Worm (Caenorhabditis elegans) whole organism, early embryonic: ENCODE data around the gene Y57E12B.11.

ENCODE experiments used
- B0310.2 ChIP-seq: sonication (generic microtip); optimal IDR thresholded peaks from 2 replicates; lab custom pipeline; 2016; ENCODE audit warnings: mild to moderate bottlenecking, missing genetic modification characterization, missing compliant biosample characterization
- F13C5.2 ChIP-seq: sonication (generic microtip); optimal IDR thresholded peaks from 2 replicates; lab custom pipeline; 2017; ENCODE audit warnings: mild to moderate bottlenecking, missing genetic modification characterization, inconsistent platforms, missing compliant biosample characterization
- aly-1 ChIP-seq: sonication (generic microtip); optimal IDR thresholded peaks from 2 replicates; lab custom pipeline; 2016; ENCODE audit warnings: missing genetic modification characterization, missing compliant biosample characterization
- ama-1 ChIP-seq: fragments of 150-350 bp; optimal IDR thresholded peaks from 2 replicates; lab custom pipeline; 2014
- ceh-13 ChIP-seq: fragments of 200-800 bp; sonication (Bioruptor generic); optimal IDR thresholded peaks from 2 replicates; lab custom pipeline; 2018; ENCODE audit warnings: mild to moderate bottlenecking, missing genetic modification characterization, missing compliant biosample characterization
- ceh-36 ChIP-seq: sonication (generic microtip); optimal IDR thresholded peaks from 2 replicates; lab custom pipeline; 2016; ENCODE audit warnings: missing genetic modification characterization, inconsistent platforms, missing compliant biosample characterization
- ets-7 ChIP-seq: sonication (generic microtip); optimal IDR thresholded peaks from 2 replicates; lab custom pipeline; 2016; ENCODE audit warnings: missing genotype, missing genetic modification characterization, missing compliant biosample characterization
- flt-1 ChIP-seq: fragments of 200-800 bp; sonication (Bioruptor generic); IDR thresholded peaks from 2 replicates; pipeline ENCODE4 v1.3.6; 2022; ENCODE audit warnings: missing genetic modification characterization, missing compliant biosample characterization
- hmbx-1 ChIP-seq: sonication (generic microtip); optimal IDR thresholded peaks from 2 replicates; lab custom pipeline; 2016; ENCODE audit warnings: mild to moderate bottlenecking, missing genetic modification characterization, missing compliant biosample characterization
- hmg-4 ChIP-seq: fragments of 200-800 bp; sonication (Bioruptor generic); optimal IDR thresholded peaks from 2 replicates; lab custom pipeline; 2018; ENCODE audit warnings: mild to moderate bottlenecking, missing genetic modification characterization, missing compliant biosample characterization
- hnd-1 ChIP-seq: sonication (generic microtip); optimal IDR thresholded peaks from 2 replicates; lab custom pipeline; 2016; ENCODE audit warnings: missing genetic modification characterization, missing compliant biosample characterization
- pes-1 ChIP-seq: fragments of 200-800 bp; sonication (Bioruptor generic); IDR thresholded peaks from 2 replicates; pipeline ENCODE4 v1.3.6; 2022; ENCODE audit warnings: missing genetic modification reagents, missing genetic modification characterization, missing compliant biosample characterization
- scrt-1 ChIP-seq: fragments of 200-800 bp; sonication (Bioruptor generic); IDR thresholded peaks from 2 replicates; pipeline ENCODE4 v1.3.6; 2022; ENCODE audit warnings: missing genetic modification characterization, missing compliant biosample characterization
- sea-1 ChIP-seq: fragments of 200-800 bp; sonication (Bioruptor generic); conservative IDR thresholded peaks from 2 replicates; pipeline ENCODE4 v1.3.6; 2022; ENCODE audit warnings: missing genetic modification characterization, missing compliant biosample characterization
- tbx-11 ChIP-seq: fragments of 200-800 bp; sonication (Bioruptor generic); IDR thresholded peaks from 2 replicates; pipeline ENCODE4 v1.3.6; 2022; ENCODE audit warnings: missing genetic modification characterization, missing compliant biosample characterization
- tbx-37 ChIP-seq: fragments of 200-800 bp; sonication (Bioruptor generic); conservative IDR thresholded peaks from 2 replicates; pipeline ENCODE4 v1.3.6; 2022; ENCODE audit warnings: missing genetic modification reagents, missing genetic modification characterization, missing compliant biosample characterization
- tra-4 ChIP-seq: sonication (generic microtip); optimal IDR thresholded peaks from 2 replicates; lab custom pipeline; 2017; ENCODE audit warnings: missing genetic modification characterization, missing compliant biosample characterization

The Y57E12B.11 gene

ce11 chrV:6956237-6956636 is 6.6 kb upstream of the Y57E12B.11 start, which contains the start of gene mec-1:
mec-1 (plus strand) TSS chrV:6956537.
- TF ChIP-seq ets-7 (tag; lab: Kevin White, UChicago), result no peak
- no peak for TF ChIP-seq B0310.2
- TF ChIP-seq tbx-37 (GFP tag; lab: Robert Waterston, UW), result no peak
- TF ChIP-seq tra-4 (tag; lab: Kevin White, UChicago), result no peak
- no peak for TF ChIP-seq ama-1 (lab: Kevin White, UChicago)
- no peak for TF ChIP-seq hmbx-1 (tag; lab: Kevin White, UChicago)
- TF ChIP-seq flt-1 (GFP tag; lab: Robert Waterston, UW), result no peak
- no peak for TF ChIP-seq sea-1 (GFP tag; lab: Robert Waterston, UW)
- TF ChIP-seq tbx-11 (GFP tag; lab: Robert Waterston, UW), result no peak
- TF ChIP-seq hmg-4 (GFP tag; lab: Kevin White, UChicago), result no peak
- TF ChIP-seq ceh-13, result no peak
- TF ChIP-seq aly-1 (tag; lab: Kevin White, UChicago), result no peak
- TF ChIP-seq hnd-1 (tag; lab: Kevin White, UChicago), result no peak
- no peak for TF ChIP-seq ceh-36 (tag; lab: Kevin White, UChicago)

ce11 chrV:6953797-6954196 is 4.1 kb upstream of the Y57E12B.11 start, which contains the start of gene srg-31:
srg-31 (minus strand) TSS chrV:6953897.
- TF ChIP-seq flt-1 (GFP tag; lab: Robert Waterston, UW), result no peak
- TF ChIP-seq tbx-11 (GFP tag; lab: Robert Waterston, UW), result no peak
- no peak for TF ChIP-seq ceh-13
- TF ChIP-seq hmg-4 (GFP tag; lab: Kevin White, UChicago), result no peak
- TF ChIP-seq sea-1 (GFP tag; lab: Robert Waterston, UW), result no peak
- no peak for TF ChIP-seq scrt-1 (GFP tag; lab: Robert Waterston, UW)
- TF ChIP-seq pes-1, result no peak
- no peak for TF ChIP-seq hnd-1 (tag; lab: Kevin White, UChicago)
- TF ChIP-seq tbx-37 (GFP tag; lab: Robert Waterston, UW), result no peak
- no peak for TF ChIP-seq B0310.2
- no peak for TF ChIP-seq ama-1 (lab: Kevin White, UChicago)
- TF ChIP-seq ets-7 (tag; lab: Kevin White, UChicago), result no peak
- no peak for TF ChIP-seq tra-4 (tag; lab: Kevin White, UChicago)
- TF ChIP-seq aly-1 (tag; lab: Kevin White, UChicago), result no peak
- TF ChIP-seq hmbx-1 (tag; lab: Kevin White, UChicago), result no peak
- no peak for TF ChIP-seq F13C5.2
- TF ChIP-seq ceh-36 (tag; lab: Kevin White, UChicago), result no peak

ce11 chrV:6951306-6951705 is 1.6 kb upstream of the Y57E12B.11 start, which contains the start of gene T07H8.11:
T07H8.11 (minus strand) TSS chrV:6951406.
- TF ChIP-seq ceh-36 (tag; lab: Kevin White, UChicago) (no peak), tbx-37 (GFP tag; lab: Robert Waterston, UW) (no peak), sea-1 (GFP tag; lab: Robert Waterston, UW) (no peak), ama-1 (lab: Kevin White, UChicago) (no peak), B0310.2 (no peak), ets-7 (tag; lab: Kevin White, UChicago) (no peak), hnd-1 (tag; lab: Kevin White, UChicago) (no peak), tbx-11 (GFP tag; lab: Robert Waterston, UW) (no peak), tra-4 (tag; lab: Kevin White, UChicago) (no peak)

- TF ChIP-seq hmbx-1 (tag; lab: Kevin White, UChicago) (no peak), sea-1 (GFP tag; lab: Robert Waterston, UW) (no peak), hmg-4 (GFP tag; lab: Kevin White, UChicago) (no peak), tbx-37 (GFP tag; lab: Robert Waterston, UW) (no peak), ets-7 (tag; lab: Kevin White, UChicago) (no peak), ama-1 (lab: Kevin White, UChicago) (no peak), aly-1 (tag; lab: Kevin White, UChicago) (no peak), B0310.2 (no peak), ceh-36 (tag; lab: Kevin White, UChicago) (no peak), F13C5.2 (no peak), hnd-1 (tag; lab: Kevin White, UChicago) (no peak), pes-1 (no peak), tra-4 (tag; lab: Kevin White, UChicago) (no peak), scrt-1 (GFP tag; lab: Robert Waterston, UW) (no peak), tbx-11 (GFP tag; lab: Robert Waterston, UW) (no peak), ceh-13 (no peak), flt-1 (GFP tag; lab: Robert Waterston, UW) (no peak)
Observed at ce11 chrV:6948225-6948624, 1.4 kb downstream of the Y57E12B.11 start, which contains the start of gene Y57E12B.1. Y57E12B.1 (plus strand) TSS chrV:6948525.

ce11 chrV:6947442-6947841 is 2.2 kb downstream of the Y57E12B.11 start, which contains the start of gene Y57E12B.4:
Y57E12B.4 (minus strand) TSS chrV:6947542.
- TF ChIP-seq tra-4 (tag; lab: Kevin White, UChicago), result no peak
- no peak for TF ChIP-seq F13C5.2
- no peak for TF ChIP-seq tbx-37 (GFP tag; lab: Robert Waterston, UW)
- no peak for TF ChIP-seq hmbx-1 (tag; lab: Kevin White, UChicago)
- no peak for TF ChIP-seq ceh-13
- no peak for TF ChIP-seq scrt-1 (GFP tag; lab: Robert Waterston, UW)
- TF ChIP-seq B0310.2, result no peak
- no peak for TF ChIP-seq hmg-4 (GFP tag; lab: Kevin White, UChicago)
- no peak for TF ChIP-seq pes-1
- no peak for TF ChIP-seq ets-7 (tag; lab: Kevin White, UChicago)
- no peak for TF ChIP-seq ama-1 (lab: Kevin White, UChicago)
- TF ChIP-seq tbx-11 (GFP tag; lab: Robert Waterston, UW), result no peak
- no peak for TF ChIP-seq sea-1 (GFP tag; lab: Robert Waterston, UW)
- no peak for TF ChIP-seq flt-1 (GFP tag; lab: Robert Waterston, UW)
- no peak for TF ChIP-seq aly-1 (tag; lab: Kevin White, UChicago)
- no peak for TF ChIP-seq hnd-1 (tag; lab: Kevin White, UChicago)

ce11 chrV:6935878-6936277 is 13.8 kb downstream of the Y57E12B.11 start, which contains the start of gene Y57E12B.10:
Y57E12B.10 (minus strand) TSS chrV:6935978.
- TF ChIP-seq F13C5.2 (no peak), tra-4 (tag; lab: Kevin White, UChicago) (no peak), flt-1 (GFP tag; lab: Robert Waterston, UW) (no peak), scrt-1 (GFP tag; lab: Robert Waterston, UW) (no peak), hnd-1 (tag; lab: Kevin White, UChicago) (no peak), tbx-11 (GFP tag; lab: Robert Waterston, UW) (no peak)
